Fruit fly (Drosophila melanogaster): ENCODE data around the gene BigH1.

BigH1 gene

DNA sequence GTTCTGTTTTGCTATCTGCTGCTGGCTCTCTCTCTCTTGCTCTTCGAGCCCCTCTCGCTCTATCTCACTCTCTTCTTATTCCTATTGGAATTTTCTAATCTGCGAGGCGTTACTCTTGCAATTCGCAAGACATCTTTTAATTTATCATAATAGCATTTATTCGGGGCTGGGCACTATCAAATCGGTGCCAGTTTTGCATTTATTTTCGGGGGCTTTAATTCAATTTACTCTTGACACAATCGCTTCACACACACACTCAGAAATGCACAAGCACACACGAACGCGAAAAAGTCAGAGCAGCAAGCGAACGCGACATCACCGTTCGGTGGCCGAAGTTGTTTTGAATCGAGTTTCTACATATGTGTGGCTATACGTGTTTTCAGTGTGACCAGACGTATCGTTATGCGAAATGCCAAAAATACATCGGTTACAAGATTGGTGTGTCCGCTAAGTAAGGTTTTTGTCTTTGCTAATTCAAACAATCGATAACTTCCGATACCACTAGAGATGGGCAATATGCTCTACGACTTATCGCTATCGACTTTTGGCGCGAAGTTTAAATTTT, 33.8 kb downstream of the BigH1 start, which contains the start of gene Meltrin (continued):
- TF ChIP-seq CG7839 (tag; optimal IDR thresholded peaks at IDR 0.05) = peak; percentile 56
- no peak for TF ChIP-seq Dbx (GFP tag; IDR thresholded peaks at IDR 0.05)
- peak; percentile 74 for TF ChIP-seq abd-A (tag; optimal IDR thresholded peaks at IDR 0.05)
- TF ChIP-seq mam (GFP tag; optimal IDR thresholded peaks at IDR 0.05) = peak; percentile 49
- TF ChIP-seq org-1 (GFP tag; optimal IDR thresholded peaks at IDR 0.05) = peak; percentile 20
- peak; percentile 69 for TF ChIP-seq CG17385 (GFP tag; optimal IDR thresholded peaks at IDR 0.05)
- TF ChIP-seq CG9797 (GFP tag; optimal IDR thresholded peaks at IDR 0.05) = peak; percentile 97
- TF ChIP-seq Sry-δ (GFP tag; optimal IDR thresholded peaks at IDR 0.05) = peak; percentile 95
- TF ChIP-seq HmgZ (tag; optimal IDR thresholded peaks at IDR 0.05) = peak; percentile 88
- no peak for TF ChIP-seq ham (GFP tag; IDR thresholded peaks at IDR 0.05)
- TF ChIP-seq CG33213 (GFP tag; optimal IDR thresholded peaks at IDR 0.05) = peak; percentile 76
- TF ChIP-seq CG7556 (GFP tag; optimal IDR thresholded peaks at IDR 0.05) = peak; percentile 22
- TF ChIP-seq nmo (GFP tag; optimal IDR thresholded peaks at IDR 0.05) = peak; percentile 53
- TF ChIP-seq MTF-1 (GFP tag; optimal IDR thresholded peaks at IDR 0.05; ENCODE audit: borderline replicate concordance) = peak; percentile 79
- TF ChIP-seq vvl (GFP tag; IDR thresholded peaks at IDR 0.05) = no peak
- no peak for TF ChIP-seq Hr3 (GFP tag; optimal IDR thresholded peaks at IDR 0.05)
- TF ChIP-seq CG15696 (tag; optimal IDR thresholded peaks at IDR 0.05) = peak; percentile 2
- peak; percentile 18 for TF ChIP-seq ATbp (GFP tag; optimal IDR thresholded peaks at IDR 0.05)
- TF ChIP-seq NfI (GFP tag; optimal IDR thresholded peaks at IDR 0.05) = peak; percentile 56
- TF ChIP-seq CG12659 (GFP tag; optimal IDR thresholded peaks at IDR 0.05) = peak; percentile 91
- TF ChIP-seq lbe (GFP tag; optimal IDR thresholded peaks at IDR 0.05) = peak; percentile 61
- TF ChIP-seq Lhr (GFP tag; optimal IDR thresholded peaks at IDR 0.05) = peak; percentile 98
- TF ChIP-seq Hsf (GFP tag; optimal IDR thresholded peaks at IDR 0.05) = peak; percentile 4
- TF ChIP-seq CG15269 (tag; optimal IDR thresholded peaks at IDR 0.05) = peak; percentile 50
- no peak for TF ChIP-seq CG14050 (GFP tag; IDR thresholded peaks at IDR 0.05)
- peak; percentile 38 for TF ChIP-seq exex (tag; optimal IDR thresholded peaks at IDR 0.05)
- peak; percentile 32 for TF ChIP-seq CG4424 (GFP tag; optimal IDR thresholded peaks at IDR 0.05)
- no peak for TF ChIP-seq al (GFP tag; IDR thresholded peaks at IDR 0.05)
- peak; percentile 79 for TF ChIP-seq Fer1 (GFP tag; optimal IDR thresholded peaks at IDR 0.05)
- TF ChIP-seq NC2α (GFP tag; optimal IDR thresholded peaks at IDR 0.05) = peak; percentile 36
- TF ChIP-seq GATAe (GFP tag; conservative IDR thresholded peaks at IDR 0.05) = no peak
- peak; percentile 61 for TF ChIP-seq twi (tag; optimal IDR thresholded peaks at IDR 0.05)
- TF ChIP-seq gcm2 (GFP tag; optimal IDR thresholded peaks at IDR 0.05) = peak; percentile 58
- peak; percentile 56 for TF ChIP-seq CG18262 (tag; optimal IDR thresholded peaks at IDR 0.05)
- TF ChIP-seq CG2875 (GFP tag; optimal IDR thresholded peaks at IDR 0.05) = peak; percentile 37
- peak; percentile 54 for TF ChIP-seq vfl (GFP tag; optimal IDR thresholded peaks at IDR 0.05)
- TF ChIP-seq CG4707 (GFP tag; optimal IDR thresholded peaks at IDR 0.05) = peak; percentile 50
- TF ChIP-seq CG1832 (GFP tag; optimal IDR thresholded peaks at IDR 0.05) = peak; percentile 72
- TF ChIP-seq CG12942 (GFP tag; optimal IDR thresholded peaks at IDR 0.05) = peak; percentile 35
- peak; percentile 41 for TF ChIP-seq gsb-n (tag; optimal IDR thresholded peaks at IDR 0.05)
- peak; percentile 93 for TF ChIP-seq HLHmδ (GFP tag; optimal IDR thresholded peaks at IDR 0.05)
- peak; percentile 83 for TF ChIP-seq CrebB (tag; optimal IDR thresholded peaks at IDR 0.05)
- TF ChIP-seq CG9817 (tag; optimal IDR thresholded peaks at IDR 0.05) = no peak
- TF ChIP-seq ems (GFP tag; optimal IDR thresholded peaks at IDR 0.05) = peak; percentile 69
- TF ChIP-seq CG6683 (GFP tag; optimal IDR thresholded peaks at IDR 0.05) = peak; percentile 39
- TF ChIP-seq Gug (GFP tag; IDR thresholded peaks at IDR 0.05) = peak; percentile 56; the same call in 1 of the 4 replicates
- TF ChIP-seq Dll (GFP tag; IDR thresholded peaks at IDR 0.05; ENCODE audit: partially characterized antibody) = no peak
- peak; percentile 44 for TF ChIP-seq CG12219 (GFP tag; optimal IDR thresholded peaks at IDR 0.05)
- TF ChIP-seq Lim3 (GFP tag; IDR thresholded peaks at IDR 0.05) = no peak
- peak; percentile 52 for TF ChIP-seq Side (GFP tag; optimal IDR thresholded peaks at IDR 0.05)

All from whole organism, embryonic.